Fruit fly (Drosophila melanogaster) whole organism, embryonic: ENCODE measurements around the gene CG4101.

Source experiments
- Adf1 ChIP-seq: fragments of 200-800 bp; sonication (Bioruptor generic); IDR thresholded peaks from 2 replicates; pipeline ENCODE4 v1.3.6; 2022; ENCODE audit warnings: missing biosample characterization, missing genetic modification characterization
- CG10321 ChIP-seq: fragments of 200-800 bp; sonication (Bioruptor generic); IDR thresholded peaks from 2 replicates; pipeline ENCODE4 v1.3.6; 2022; ENCODE audit warnings: missing biosample characterization, missing genetic modification characterization
- CG10979 ChIP-seq: fragments of 200-800 bp; sonication (Bioruptor generic); optimal IDR thresholded peaks from 2 replicates; lab custom pipeline; 2018; ENCODE audit warnings: missing biosample characterization, mild to moderate bottlenecking, missing genetic modification characterization, moderate library complexity
- CG11456 ChIP-seq: fragments of 200-800 bp; sonication (Bioruptor generic); IDR thresholded peaks from 3 replicates; pipeline ENCODE4 v1.3.6; 2022; ENCODE audit warnings: missing biosample characterization, missing genetic modification characterization
- CG11695 ChIP-seq: fragments of 200-800 bp; sonication (Bioruptor generic); IDR thresholded peaks from 3 replicates; pipeline ENCODE4 v1.3.6; 2022; ENCODE audit warnings: missing biosample characterization, missing genetic modification characterization
- CG11723 ChIP-seq: fragments of 200-800 bp; sonication (Bioruptor generic); optimal IDR thresholded peaks from 2 replicates; lab custom pipeline; 2017; ENCODE audit warnings: missing biosample characterization, mild to moderate bottlenecking, missing genetic modification characterization
- CG14050 ChIP-seq: fragments of 200-800 bp; sonication (Bioruptor generic); IDR thresholded peaks from 3 replicates; pipeline ENCODE4 v1.3.6; 2022; ENCODE audit warnings: missing biosample characterization, missing genetic modification characterization
- CG14710 ChIP-seq: fragments of 200-800 bp; sonication (Bioruptor generic); optimal IDR thresholded peaks from 3 replicates; lab custom pipeline; 2019; ENCODE audit warnings: missing biosample characterization, mild to moderate bottlenecking, missing genetic modification characterization, moderate library complexity
- CG15479 ChIP-seq: fragments of 200-800 bp; sonication (Bioruptor generic); optimal IDR thresholded peaks from 3 replicates; lab custom pipeline; 2019; ENCODE audit warnings: missing biosample characterization, mild to moderate bottlenecking, missing genetic modification characterization, moderate library complexity
- CG15514 ChIP-seq: fragments of 200-800 bp; sonication (Bioruptor generic); optimal IDR thresholded peaks from 3 replicates; lab custom pipeline; 2017; ENCODE audit warnings: missing biosample characterization, missing genetic modification characterization, mild to moderate bottlenecking, moderate library complexity, missing genetic modification reagents
- CG17385 ChIP-seq: fragments of 200-800 bp; sonication (Bioruptor generic); optimal IDR thresholded peaks from 3 replicates; lab custom pipeline; 2018; ENCODE audit warnings: missing biosample characterization, mild to moderate bottlenecking, missing genetic modification characterization
- CG18011 ChIP-seq: fragments of 200-800 bp; sonication (Bioruptor generic); optimal IDR thresholded peaks from 2 replicates; lab custom pipeline; 2017; ENCODE audit warnings: missing biosample characterization, missing genetic modification characterization, mild to moderate bottlenecking, moderate library complexity, missing genotype
- CG18262 ChIP-seq: fragments of 200-800 bp; optimal IDR thresholded peaks from 3 replicates; lab custom pipeline; 2019; ENCODE audit warnings: missing biosample characterization, mild to moderate bottlenecking, missing genetic modification characterization, moderate library complexity
- CG1832 ChIP-seq: fragments of 200-800 bp; sonication (Bioruptor generic); optimal IDR thresholded peaks from 2 replicates; lab custom pipeline; 2017; ENCODE audit warnings: missing biosample characterization, mild to moderate bottlenecking, missing genetic modification characterization, inconsistent platforms
- CG2129 ChIP-seq: fragments of 200-800 bp; sonication (Bioruptor generic); IDR thresholded peaks from 2 replicates; pipeline ENCODE4 v1.3.6; 2022; ENCODE audit warnings: missing biosample characterization, missing genetic modification characterization; ENCODE audit not compliant: partially characterized antibody
- CG2202 ChIP-seq: fragments of 200-800 bp; sonication (Bioruptor generic); optimal IDR thresholded peaks from 2 replicates; lab custom pipeline; 2018; ENCODE audit warnings: missing biosample characterization, mild to moderate bottlenecking, missing genetic modification characterization
- CG2678 ChIP-seq: fragments of 200-800 bp; sonication (Bioruptor generic); optimal IDR thresholded peaks from 3 replicates; lab custom pipeline; 2019; ENCODE audit warnings: missing biosample characterization, mild to moderate bottlenecking, missing genetic modification characterization, moderate library complexity
- CG3163 ChIP-seq: fragments of 200-800 bp; sonication (Bioruptor generic); optimal IDR thresholded peaks from 3 replicates; lab custom pipeline; 2016; ENCODE audit warnings: missing biosample characterization, missing genetic modification characterization
- CG34422 ChIP-seq: fragments of 200-800 bp; sonication (Bioruptor generic); IDR thresholded peaks from 3 replicates; pipeline ENCODE4 v1.3.6; 2022; ENCODE audit warnings: missing biosample characterization, missing genetic modification characterization
- CG4424 ChIP-seq: fragments of 200-800 bp; sonication (Bioruptor generic); optimal IDR thresholded peaks from 3 replicates; lab custom pipeline; 2016; ENCODE audit warnings: missing biosample characterization, missing genetic modification characterization
- CG5180 ChIP-seq: fragments of 200-800 bp; sonication (Bioruptor generic); optimal IDR thresholded peaks from 3 replicates; lab custom pipeline; 2017; ENCODE audit warnings: missing biosample characterization, missing genetic modification characterization, mild to moderate bottlenecking, moderate library complexity, missing genetic modification reagents
- CG6254 ChIP-seq: fragments of 200-800 bp; sonication (Bioruptor generic); optimal IDR thresholded peaks from 3 replicates; lab custom pipeline; 2017; ENCODE audit warnings: mild to moderate bottlenecking, missing biosample characterization, missing genetic modification reagents, missing genetic modification characterization
- CG7839 ChIP-seq: fragments of 200-800 bp; sonication (Bioruptor generic); optimal IDR thresholded peaks from 3 replicates; lab custom pipeline; 2018; ENCODE audit warnings: missing biosample characterization, mild to moderate bottlenecking, missing genetic modification characterization, moderate library complexity
- CG7963 ChIP-seq: fragments of 200-800 bp; sonication (Bioruptor generic); IDR thresholded peaks from 3 replicates; pipeline ENCODE4 v1.3.6; 2022; ENCODE audit warnings: missing biosample characterization, missing genetic modification characterization; ENCODE audit not compliant: partially characterized antibody
- CG8924 ChIP-seq: fragments of 200-800 bp; optimal IDR thresholded peaks from 3 replicates; lab custom pipeline; 2019; ENCODE audit warnings: missing biosample characterization, mild to moderate bottlenecking, missing genetic modification characterization, moderate library complexity
- Dbx ChIP-seq: fragments of 200-800 bp; sonication (Bioruptor generic); IDR thresholded peaks from 3 replicates; pipeline ENCODE4 v1.3.6; 2022; ENCODE audit warnings: missing biosample characterization, missing genetic modification characterization
- Dip2 ChIP-seq: fragments of 200-800 bp; sonication (Bioruptor generic); IDR thresholded peaks from 2 replicates; pipeline ENCODE4 v1.3.6; 2022; ENCODE audit warnings: missing biosample characterization, missing genetic modification characterization
- Ets65A ChIP-seq: fragments of 200-800 bp; sonication (Bioruptor generic); peaks from one replicate; lab custom pipeline; 2016; ENCODE audit warnings: missing biosample characterization, missing genetic modification characterization
- Med ChIP-seq: fragments of 200-800 bp; sonication (Bioruptor generic); peaks from one replicate; lab custom pipeline; 2016; ENCODE audit warnings: missing biosample characterization, missing genetic modification characterization, mild to moderate bottlenecking, inconsistent platforms, moderate library complexity
- ac ChIP-seq: fragments of 200-800 bp; sonication (Bioruptor generic); optimal IDR thresholded peaks from 3 replicates; lab custom pipeline; 2017; ENCODE audit warnings: missing biosample characterization, mild to moderate bottlenecking, missing genetic modification characterization
- ash1 ChIP-seq: fragments of 200-800 bp; sonication (Bioruptor generic); optimal IDR thresholded peaks from 2 replicates; lab custom pipeline; 2018; ENCODE audit warnings: missing biosample characterization, mild to moderate bottlenecking, missing genetic modification characterization
- bab2 ChIP-seq: fragments of 200-800 bp; sonication (Bioruptor generic); optimal IDR thresholded peaks from 2 replicates; lab custom pipeline; 2016; ENCODE audit warnings: missing biosample characterization, missing genetic modification characterization
- bbx ChIP-seq: fragments of 200-800 bp; sonication (Bioruptor generic); IDR thresholded peaks from 2 replicates; pipeline ENCODE4 v1.3.6; 2022; ENCODE audit warnings: missing biosample characterization, missing genetic modification characterization; ENCODE audit not compliant: partially characterized antibody
- bsh ChIP-seq, 2 experiments: fragments of 200-800 bp; sonication (Bioruptor generic); optimal IDR thresholded peaks; 2 replicates each; lab custom pipeline; 2017 to 2018; ENCODE audit warnings: mild to moderate bottlenecking in 2 of 2, missing biosample characterization in 2 of 2, missing genetic modification characterization in 2 of 2, moderate library complexity in 1 of 2
- dan ChIP-seq: fragments of 200-800 bp; sonication (Bioruptor generic); IDR thresholded peaks from 2 replicates; pipeline ENCODE4 v1.3.6; 2022; ENCODE audit warnings: missing biosample characterization, missing genetic modification characterization
- dysf ChIP-seq: fragments of 200-800 bp; sonication (Bioruptor generic); IDR thresholded peaks from 3 replicates; pipeline ENCODE4 v1.3.6; 2022; ENCODE audit warnings: missing biosample characterization, missing genetic modification characterization
- fd96Cb ChIP-seq: fragments of 200-800 bp; sonication (Bioruptor generic); optimal IDR thresholded peaks from 2 replicates; lab custom pipeline; 2018; ENCODE audit warnings: missing biosample characterization, mild to moderate bottlenecking, missing genetic modification characterization, moderate library complexity
- h ChIP-seq: fragments of >200 bp; optimal IDR thresholded peaks from 2 replicates; lab custom pipeline; 2017
- mam ChIP-seq: fragments of 200-800 bp; sonication (Bioruptor generic); optimal IDR thresholded peaks from 3 replicates; lab custom pipeline; 2016; ENCODE audit warnings: missing biosample characterization, missing genetic modification characterization
- odd ChIP-seq: fragments of 200-800 bp; sonication (Bioruptor generic); optimal IDR thresholded peaks from 2 replicates; lab custom pipeline; 2017; ENCODE audit warnings: missing biosample characterization, mild to moderate bottlenecking, missing genetic modification characterization
- peb ChIP-seq: fragments of 200-800 bp; sonication (Bioruptor generic); IDR thresholded peaks from 2 replicates; pipeline ENCODE4 v1.3.6; 2022; ENCODE audit warnings: missing biosample characterization, missing genetic modification characterization
- prd ChIP-seq, 3 experiments: fragments of >200 bp in 2 of 3; fragments of 200-800 bp in 1 of 3; sonication (Bioruptor generic) in 1 of 3; optimal IDR thresholded peaks in 2 of 3; IDR thresholded peaks in 1 of 3; 2 replicates in 2 of 3; 3 replicates in 1 of 3; pipeline versions ENCODE4 v1.3.6 to Lab custom; 2017 to 2022; ENCODE audit warnings: missing biosample characterization in 1 of 3, missing genetic modification characterization in 1 of 3
- schlank ChIP-seq: fragments of 200-800 bp; sonication (Bioruptor generic); optimal IDR thresholded peaks from 2 replicates; lab custom pipeline; 2018; ENCODE audit warnings: missing biosample characterization, mild to moderate bottlenecking, missing genetic modification characterization
- sens-2 ChIP-seq: fragments of 200-800 bp; sonication (Bioruptor generic); IDR thresholded peaks from 2 replicates; pipeline ENCODE4 v1.3.6; 2022; ENCODE audit warnings: missing biosample characterization, missing genetic modification characterization
- sna ChIP-seq: fragments of 200-800 bp; sonication (Bioruptor generic); IDR thresholded peaks from 2 replicates; pipeline ENCODE4 v1.3.6; 2022; ENCODE audit warnings: missing biosample characterization, missing genetic modification characterization; ENCODE audit not compliant: partially characterized antibody
- sob ChIP-seq: fragments of 200-800 bp; sonication (Bioruptor generic); IDR thresholded peaks from 2 replicates; pipeline ENCODE4 v1.3.6; 2022; ENCODE audit warnings: missing biosample characterization, missing genetic modification characterization
- tna ChIP-seq: fragments of 200-800 bp; sonication (Bioruptor generic); IDR thresholded peaks from 2 replicates; pipeline ENCODE4 v1.3.6; 2022; ENCODE audit warnings: missing biosample characterization, missing genetic modification characterization; ENCODE audit not compliant: partially characterized antibody
- vfl ChIP-seq: fragments of 200-800 bp; sonication (Bioruptor generic); optimal IDR thresholded peaks from 2 replicates; lab custom pipeline; 2016; ENCODE audit warnings: missing biosample characterization, missing genetic modification characterization
- zfh1 ChIP-seq: fragments of 200-800 bp; sonication (Bioruptor generic); IDR thresholded peaks from 3 replicates; pipeline ENCODE4 v1.3.6; 2022; ENCODE audit warnings: missing biosample characterization, missing genetic modification characterization

The CG4101 gene

dm6 chr3L:16631844-16632537 lies 19.7 kb downstream of the CG4101 start (continued):
- TF ChIP-seq CG7963 (no peak), CG5180 (GFP tag; lab: Kevin White, UChicago) (no peak), CG18011 (GFP tag; lab: Kevin White, UChicago) (no peak), zfh1 (no peak), sna (GFP tag; lab: Robert Waterston, UW) (no peak), Ets65A (GFP tag; lab: Kevin White, UChicago) (peak; percentile 54), bsh (GFP tag; optimal IDR thresholded peaks at IDR 0.05; lab: Kevin White, UChicago) (peak in 1 of 2 experiments; percentile 16), Dip2 (GFP tag; lab: Robert Waterston, UW) (no peak), mam (GFP tag; lab: Kevin White, UChicago) (no peak), ac (GFP tag; lab: Kevin White, UChicago) (no peak), CG4424 (peak; percentile 26), CG1832 (GFP tag; lab: Kevin White, UChicago) (no peak), sob (no peak), odd (GFP tag; lab: Kevin White, UChicago) (no peak), CG15479 (GFP tag; lab: Kevin White, UChicago) (no peak), bbx (GFP tag; lab: Robert Waterston, UW) (no peak), CG2678 (tag; lab: Kevin White, UChicago) (no peak), CG14050 (GFP tag; lab: Robert Waterston, UW) (no peak), sens-2 (GFP tag; lab: Robert Waterston, UW) (no peak), Med (GFP tag; lab: Kevin White, UChicago) (peak; percentile 68), CG6254 (GFP tag; lab: Kevin White, UChicago) (no peak), CG14710 (tag; lab: Kevin White, UChicago) (peak; percentile 25), CG10979 (no peak), CG11695 (GFP tag; lab: Robert Waterston, UW) (no peak), CG2129 (GFP tag; lab: Robert Waterston, UW) (no peak), CG11456 (GFP tag; lab: Robert Waterston, UW) (no peak), vfl (no peak), tna (no peak), h (lab: Kevin White, UChicago) (no peak), fd96Cb (tag; lab: Kevin White, UChicago) (peak; percentile 3), dysf (GFP tag; lab: Robert Waterston, UW) (no peak), schlank (tag; lab: Kevin White, UChicago) (no peak), bab2 (GFP tag; lab: Kevin White, UChicago) (no peak), CG3163 (no peak), CG18262 (tag; lab: Kevin White, UChicago) (peak; percentile 26), CG34422 (GFP tag; lab: Robert Waterston, UW) (0 out of 3 replicates have a peak, but pooled peaks have one; percentile 38), CG7839 (tag; lab: Kevin White, UChicago) (no peak), Dbx (GFP tag; lab: Robert Waterston, UW) (no peak), prd (optimal IDR thresholded peaks at IDR 0.05; lab: Kevin White, UChicago) (no peak), prd (GFP tag; IDR thresholded peaks at IDR 0.05; lab: Robert Waterston, UW) (peak; percentile 61; the same call in 2 of the 3 replicates), CG10321 (GFP tag; lab: Robert Waterston, UW) (no peak), CG15514 (GFP tag; lab: Kevin White, UChicago) (no peak), CG17385 (GFP tag; lab: Kevin White, UChicago) (no peak), peb (no peak), CG8924 (tag; lab: Kevin White, UChicago) (no peak), ash1 (GFP tag; lab: Kevin White, UChicago) (no peak), dan (no peak), Adf1 (GFP tag; lab: Robert Waterston, UW) (no peak), CG11723 (GFP tag; lab: Kevin White, UChicago) (no peak), CG2202 (tag; lab: Kevin White, UChicago) (no peak)
